Worm (Caenorhabditis elegans): ENCODE data around the gene rib-2.

Gene rib-2

DNA sequence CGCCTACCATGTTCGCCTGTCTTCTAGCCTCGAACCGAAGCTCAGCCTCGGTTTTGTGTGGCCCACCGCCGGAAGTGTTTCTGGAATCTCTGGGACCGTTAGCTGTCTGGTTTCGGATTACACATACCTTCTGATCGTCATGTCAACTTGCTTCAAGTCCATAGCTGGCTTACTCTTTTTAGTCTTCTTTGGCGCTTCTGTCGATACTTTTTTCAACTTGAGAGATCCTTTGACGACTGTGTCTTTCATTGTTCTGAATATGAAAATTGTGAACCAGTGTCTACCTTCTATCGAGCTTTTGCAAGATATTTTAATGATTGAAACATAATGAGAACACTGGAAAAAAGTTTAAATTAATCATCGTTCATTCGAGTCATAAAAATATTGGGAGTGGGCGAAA, 2.1 kb upstream of the rib-2 start, which contains the start of gene K01G5.8:
Gene K01G5.8 (minus strand): TSS at position 255 of the 400 bp plus-strand sequence.
- TF ChIP-seq ces-1 (GFP tag; optimal IDR thresholded peaks at IDR 0.05) (no peak), sptf-1 (tag; optimal IDR thresholded peaks at IDR 0.05) (no peak), lin-32 (GFP tag; optimal IDR thresholded peaks at IDR 0.05) (no peak), drap-1 (GFP tag; optimal IDR thresholded peaks at IDR 0.05) (no peak), ham-2 (GFP tag; optimal IDR thresholded peaks at IDR 0.05) (no peak), unc-39 (tag; optimal IDR thresholded peaks at IDR 0.05) (no peak), elt-3 (tag; optimal IDR thresholded peaks at IDR 0.05) (no peak), bed-3 (GFP tag; optimal IDR thresholded peaks at IDR 0.05) (no peak), mep-1 (tag; optimal IDR thresholded peaks at IDR 0.05) (no peak), pha-4 (tag; optimal IDR thresholded peaks at IDR 0.05) (no peak), nhr-28 (tag; optimal IDR thresholded peaks at IDR 0.05) (no peak), lin-13 (tag; optimal IDR thresholded peaks at IDR 0.05) (no peak), lsy-2 (tag; optimal IDR thresholded peaks at IDR 0.05) (no peak), blmp-1 (tag; optimal IDR thresholded peaks at IDR 0.05) (no peak), mab-5 (tag; optimal IDR thresholded peaks at IDR 0.05) (no peak), nhr-237 (tag; optimal IDR thresholded peaks at IDR 0.05) (no peak), sem-2 (GFP tag; optimal IDR thresholded peaks at IDR 0.05) (no peak), M03D4.4 (tag; optimal IDR thresholded peaks at IDR 0.05) (no peak), unc-62 (GFP tag; optimal IDR thresholded peaks at IDR 0.05) (no peak)

DNA sequence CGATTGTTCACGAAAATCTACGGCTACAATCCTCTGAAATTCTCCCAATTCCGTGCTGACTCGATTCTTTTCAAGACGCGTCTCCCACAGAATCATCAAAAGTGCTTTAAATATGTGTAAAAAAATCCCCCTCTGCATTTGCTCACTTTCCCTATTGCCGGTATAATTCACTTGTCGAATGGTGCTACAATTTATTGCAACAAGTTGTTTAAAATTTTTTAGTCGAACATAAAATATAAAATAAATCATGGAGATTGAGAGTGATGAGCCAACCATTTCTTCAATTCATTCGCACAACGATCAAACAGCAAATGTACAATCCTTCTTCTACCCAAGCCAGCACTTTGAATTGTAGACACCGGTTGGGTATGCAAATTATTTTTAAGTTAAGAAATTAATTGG, 3.8 kb downstream of the rib-2 start:
- no peak for TF ChIP-seq drap-1 (GFP tag; optimal IDR thresholded peaks at IDR 0.05)
- TF ChIP-seq ham-2 (GFP tag; optimal IDR thresholded peaks at IDR 0.05): no peak
- no peak for TF ChIP-seq M03D4.4 (tag; optimal IDR thresholded peaks at IDR 0.05)
- no peak for TF ChIP-seq elt-1 (tag; optimal IDR thresholded peaks at IDR 0.05; ENCODE audit: borderline replicate concordance, insufficient read depth)
- TF ChIP-seq pha-4 (tag; optimal IDR thresholded peaks at IDR 0.05): no peak
- no peak for TF ChIP-seq mab-5 (tag; optimal IDR thresholded peaks at IDR 0.05)
- TF ChIP-seq lin-32 (GFP tag; optimal IDR thresholded peaks at IDR 0.05): no peak
- no peak for TF ChIP-seq sem-2 (GFP tag; optimal IDR thresholded peaks at IDR 0.05)
- no peak for TF ChIP-seq lsy-2 (tag; optimal IDR thresholded peaks at IDR 0.05)
- no peak for TF ChIP-seq nhr-76 (tag; optimal IDR thresholded peaks at IDR 0.05)
- TF ChIP-seq nhr-2 (tag; optimal IDR thresholded peaks at IDR 0.05): no peak
- no peak for TF ChIP-seq sptf-1 (tag; optimal IDR thresholded peaks at IDR 0.05)
- TF ChIP-seq tbx-8 (GFP tag; optimal IDR thresholded peaks at IDR 0.05): no peak
- TF ChIP-seq blmp-1 (tag; optimal IDR thresholded peaks at IDR 0.05): no peak
- no peak for TF ChIP-seq nhr-28 (tag; optimal IDR thresholded peaks at IDR 0.05)

DNA sequence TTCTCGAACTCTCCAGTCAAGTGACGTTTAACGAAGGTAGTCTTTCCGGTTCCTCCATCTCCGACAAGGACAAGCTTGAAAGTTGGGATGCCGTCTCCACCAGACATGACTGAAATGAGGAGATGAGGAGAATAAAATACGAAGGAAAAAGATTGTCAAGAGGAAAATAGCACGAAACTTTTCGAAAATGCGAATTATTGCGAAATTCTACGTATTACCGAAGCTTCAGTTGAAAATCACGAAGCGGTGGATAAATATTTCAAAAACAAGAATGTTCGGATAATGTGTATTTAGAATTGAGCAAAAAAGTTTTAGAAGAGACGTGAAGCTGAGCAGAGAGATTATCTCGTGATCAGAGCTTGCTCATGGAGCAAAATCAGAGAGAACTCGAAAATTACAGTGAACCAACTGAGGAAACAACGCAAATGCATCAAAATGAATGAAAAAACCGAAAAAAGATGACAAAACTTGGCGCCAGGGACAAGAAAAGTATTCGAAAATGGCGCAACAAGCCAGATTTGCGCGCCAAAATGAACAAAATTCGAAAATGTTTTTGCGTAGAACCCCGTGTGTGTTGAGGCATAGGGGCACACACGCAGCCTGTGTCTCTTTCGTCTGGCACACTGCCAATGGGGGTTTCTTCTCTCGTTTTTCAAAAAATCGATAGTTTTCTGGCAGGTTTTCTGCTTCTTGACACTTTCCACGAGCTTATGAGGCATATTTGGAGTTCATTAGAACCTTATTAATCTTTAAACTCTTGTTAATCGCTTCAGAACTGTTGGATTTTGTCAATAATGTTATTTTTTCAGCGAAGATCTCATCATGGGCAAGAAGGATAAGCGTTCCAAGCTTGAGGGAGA, 5.2 kb downstream of the rib-2 start, which contains the start of the genes ran-1 and dkc-1:
Gene ran-1 (minus strand): TSS at position 109 of the 860 bp plus-strand sequence.
Gene dkc-1 (plus strand): TSS at position 810 of the 860 bp plus-strand sequence.
- no peak for TF ChIP-seq ceh-43 (GFP tag; optimal IDR thresholded peaks at IDR 0.05)
- no peak for TF ChIP-seq snpc-4 (tag; optimal IDR thresholded peaks at IDR 0.05)
- peak; percentile 13 for TF ChIP-seq ceh-83 (GFP tag; optimal IDR thresholded peaks at IDR 0.05)
- peak; percentile 80 for TF ChIP-seq ceh-39 (tag; optimal IDR thresholded peaks at IDR 0.05)
- no peak for TF ChIP-seq mab-5 (tag; optimal IDR thresholded peaks at IDR 0.05)
- TF ChIP-seq nhr-76 (tag; optimal IDR thresholded peaks at IDR 0.05): no peak
- TF ChIP-seq pha-4 (tag; optimal IDR thresholded peaks at IDR 0.05): peak; percentile 64
- TF ChIP-seq unc-39 (tag; optimal IDR thresholded peaks at IDR 0.05): no peak
- TF ChIP-seq blmp-1 (tag; optimal IDR thresholded peaks at IDR 0.05): no peak
- no peak for TF ChIP-seq sem-2 (GFP tag; optimal IDR thresholded peaks at IDR 0.05)
- TF ChIP-seq nhr-237 (tag; optimal IDR thresholded peaks at IDR 0.05): peak; percentile 45
- no peak for TF ChIP-seq tbx-8 (GFP tag; optimal IDR thresholded peaks at IDR 0.05)
- peak; percentile 23 for TF ChIP-seq ces-1 (GFP tag; optimal IDR thresholded peaks at IDR 0.05)
- TF ChIP-seq nhr-28 (tag; optimal IDR thresholded peaks at IDR 0.05): no peak
- no peak for TF ChIP-seq ham-2 (GFP tag; optimal IDR thresholded peaks at IDR 0.05)
- TF ChIP-seq lin-32 (GFP tag; optimal IDR thresholded peaks at IDR 0.05): no peak
- peak; percentile 55 for TF ChIP-seq lsy-2 (tag; optimal IDR thresholded peaks at IDR 0.05)
- no peak for TF ChIP-seq mls-2 (tag; optimal IDR thresholded peaks at IDR 0.05)
- no peak for TF ChIP-seq cnd-1 (tag; optimal IDR thresholded peaks at IDR 0.05)
- TF ChIP-seq unc-62 (GFP tag; optimal IDR thresholded peaks at IDR 0.05): no peak
- no peak for TF ChIP-seq nhr-12 (tag; optimal IDR thresholded peaks at IDR 0.05)
- TF ChIP-seq bed-3 (GFP tag; optimal IDR thresholded peaks at IDR 0.05): no peak
- no peak for TF ChIP-seq zip-8 (tag; optimal IDR thresholded peaks at IDR 0.05)
- peak; percentile 10 for TF ChIP-seq M03D4.4 (tag; optimal IDR thresholded peaks at IDR 0.05)
- no peak for TF ChIP-seq nhr-2 (tag; optimal IDR thresholded peaks at IDR 0.05)
- TF ChIP-seq mep-1 (tag; optimal IDR thresholded peaks at IDR 0.05): peak; percentile 96
- TF ChIP-seq ztf-11 (tag; optimal IDR thresholded peaks at IDR 0.05): no peak
- no peak for TF ChIP-seq drap-1 (GFP tag; optimal IDR thresholded peaks at IDR 0.05)
- TF ChIP-seq flh-1 (GFP tag; optimal IDR thresholded peaks at IDR 0.05): no peak
- TF ChIP-seq lin-13 (tag; optimal IDR thresholded peaks at IDR 0.05): peak; percentile 32
- TF ChIP-seq elt-3 (tag; optimal IDR thresholded peaks at IDR 0.05): no peak
- TF ChIP-seq sptf-1 (tag; optimal IDR thresholded peaks at IDR 0.05): peak; percentile 56
- peak; percentile 64 for TF ChIP-seq unc-120 (tag; optimal IDR thresholded peaks at IDR 0.05; ENCODE audit: poor library complexity, severe bottlenecking)
- no peak for TF ChIP-seq hlh-1 (tag; optimal IDR thresholded peaks at IDR 0.05)
- TF ChIP-seq elt-1 (tag; optimal IDR thresholded peaks at IDR 0.05; ENCODE audit: borderline replicate concordance, insufficient read depth): no peak
